Worm (Caenorhabditis elegans): ENCODE data around the gene R07C3.3.

R07C3.3 gene

DNA sequence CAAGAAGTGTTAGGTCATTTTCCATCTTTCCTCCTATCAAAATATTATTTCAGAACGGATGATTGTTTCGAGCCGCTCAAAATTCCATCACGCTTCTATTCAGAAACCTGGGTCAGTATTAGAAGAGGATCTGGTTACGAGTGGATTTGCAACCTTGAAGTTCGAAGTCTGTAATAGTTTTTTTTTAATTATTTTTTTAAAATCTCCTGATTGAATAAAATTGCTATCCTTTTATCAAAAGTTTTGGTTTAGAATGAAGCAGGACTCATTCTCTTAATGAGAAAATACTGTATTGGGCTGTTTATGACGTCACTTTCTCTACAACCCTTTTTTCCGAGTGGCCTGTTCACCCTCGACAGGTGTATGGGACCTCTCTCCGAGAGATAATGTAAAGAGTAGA, 49.8 kb downstream of the R07C3.3 start, which contains the start of gene fbxc-39:
fbxc-39 (plus strand) TSS at position 301 of the 400 bp plus-strand sequence.
- TF ChIP-seq C06A6.2 (GFP tag; conservative IDR thresholded peaks at IDR 0.05) (no peak), C17E4.6 (GFP tag; IDR thresholded peaks at IDR 0.05) (no peak), Y53F4B.3 (GFP tag; IDR thresholded peaks at IDR 0.05) (no peak), ZK185.1 (tag; optimal IDR thresholded peaks at IDR 0.05; ENCODE audit: poor library complexity, severe bottlenecking) (no peak), hmg-1.2 (GFP tag; IDR thresholded peaks at IDR 0.05) (no peak), ccch-3 (GFP tag; optimal IDR thresholded peaks at IDR 0.05) (no peak), T07F8.4 (tag; optimal IDR thresholded peaks at IDR 0.05) (no peak), F52B5.7 (tag; optimal IDR thresholded peaks at IDR 0.05) (no peak), mxl-1 (tag; optimal IDR thresholded peaks at IDR 0.05) (no peak), mcd-1 (GFP tag; IDR thresholded peaks at IDR 0.05) (no peak), lin-40 (tag; optimal IDR thresholded peaks at IDR 0.05) (no peak), hsf-1 (GFP tag; IDR thresholded peaks at IDR 0.05) (no peak), lin-35 (GFP tag; optimal IDR thresholded peaks at IDR 0.05) (no peak), B0035.1 (tag; optimal IDR thresholded peaks at IDR 0.05) (no peak), Y95B8A.8 (GFP tag; IDR thresholded peaks at IDR 0.05) (no peak), cebp-1 (GFP tag; IDR thresholded peaks at IDR 0.05) (no peak), cebp-1 (tag; optimal IDR thresholded peaks at IDR 0.05) (no peak), F39B2.1 (GFP tag; IDR thresholded peaks at IDR 0.05) (no peak), egrh-3 (GFP tag; IDR thresholded peaks at IDR 0.05) (no peak), Y67H2A.10 (GFP tag; conservative IDR thresholded peaks at IDR 0.05) (no peak), nfyb-1 (GFP tag; IDR thresholded peaks at IDR 0.05) (no peak)

Data from whole organism, young adult.